Fruit fly (Drosophila melanogaster): Measurements from ENCODE around the gene lmd.

Gene lmd

DNA sequence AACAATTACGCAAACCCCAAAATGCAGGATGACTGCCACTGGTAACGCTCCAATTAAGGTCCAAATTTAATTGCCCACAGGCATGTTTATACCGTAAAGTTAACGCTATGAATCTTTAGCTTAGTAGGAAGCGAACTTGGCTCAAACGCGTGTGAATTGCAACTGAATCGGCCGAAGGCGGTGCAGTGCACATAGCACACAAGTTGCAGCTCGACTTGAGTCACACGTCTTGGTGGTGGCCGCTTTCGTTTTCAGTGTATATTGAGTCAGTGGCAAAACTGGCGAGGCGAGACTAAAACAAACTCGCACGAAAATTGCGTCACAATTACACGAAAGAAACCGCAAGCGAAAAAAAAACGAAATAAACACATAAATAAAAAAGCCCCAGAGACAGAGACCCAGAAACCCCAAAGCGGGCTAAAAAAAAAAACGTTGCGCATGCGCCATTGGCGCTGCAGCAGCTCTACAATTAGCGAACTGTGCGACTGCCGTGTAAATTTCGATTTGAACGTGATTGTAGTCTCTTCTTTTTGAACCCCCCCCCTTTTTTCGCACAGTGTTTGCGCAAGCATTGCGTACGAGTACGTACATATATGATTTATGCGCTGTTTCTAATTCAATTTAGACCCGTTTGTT, 16.9 kb downstream of the lmd start (continued):
- TF ChIP-seq topi (GFP tag; optimal IDR thresholded peaks at IDR 0.05) (no peak), vri (GFP tag; optimal IDR thresholded peaks at IDR 0.05) (no peak), lz (GFP tag; optimal IDR thresholded peaks at IDR 0.05) (no peak), CG8319 (GFP tag; optimal IDR thresholded peaks at IDR 0.05) (no peak), CG6276 (GFP tag; optimal IDR thresholded peaks at IDR 0.05) (peak; percentile 46), CG4318 (GFP tag; optimal IDR thresholded peaks at IDR 0.05) (no peak)

DNA sequence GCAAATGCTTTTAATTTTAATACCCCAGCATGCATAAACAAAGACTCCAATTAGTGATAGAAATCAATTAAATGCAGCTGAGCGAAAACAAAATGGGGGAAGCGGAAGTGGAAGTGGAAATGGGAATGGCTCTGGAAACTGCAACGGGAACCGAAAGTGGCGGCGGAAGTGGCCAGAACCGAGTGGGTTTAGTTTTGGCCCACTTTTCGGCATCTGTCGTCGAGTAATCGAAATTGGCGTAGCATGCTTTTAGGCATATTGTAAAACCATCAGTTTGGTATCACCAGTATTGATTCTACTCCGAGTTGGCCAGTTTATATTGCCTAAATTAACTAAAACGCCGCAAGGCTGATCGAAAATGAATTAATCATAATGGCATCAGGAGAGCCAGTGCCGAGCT, 22.4 kb downstream of the lmd start:
- TF ChIP-seq CG32006 (GFP tag; optimal IDR thresholded peaks at IDR 0.05), result peak; percentile 13
- TF ChIP-seq OdsH (GFP tag; optimal IDR thresholded peaks at IDR 0.05), result peak; percentile 22
- peak; percentile 14 for TF ChIP-seq CG34406 (GFP tag; optimal IDR thresholded peaks at IDR 0.05)
- no peak for TF ChIP-seq CG9139 (GFP tag; optimal IDR thresholded peaks at IDR 0.05)
- TF ChIP-seq CG6792 (GFP tag; optimal IDR thresholded peaks at IDR 0.05), result no peak
- TF ChIP-seq Sox15 (GFP tag; optimal IDR thresholded peaks at IDR 0.05), result no peak
- TF ChIP-seq CG6276 (GFP tag; optimal IDR thresholded peaks at IDR 0.05), result no peak
- TF ChIP-seq topi (GFP tag; optimal IDR thresholded peaks at IDR 0.05), result no peak
- peak; percentile 32 for TF ChIP-seq net (GFP tag; optimal IDR thresholded peaks at IDR 0.05)
- TF ChIP-seq Eip78C (GFP tag), result peak; percentile 57
- peak; percentile 7 for TF ChIP-seq CG10669 (GFP tag; optimal IDR thresholded peaks at IDR 0.05)
- peak; percentile 43; the same call in 2 of the 3 replicates for TF ChIP-seq CG6163 (GFP tag; IDR thresholded peaks at IDR 0.05)
- TF ChIP-seq CG4318 (GFP tag; optimal IDR thresholded peaks at IDR 0.05), result no peak
- TF ChIP-seq Hr39 (GFP tag; optimal IDR thresholded peaks at IDR 0.05), result no peak
- peak; percentile 0 for TF ChIP-seq pdm3 (GFP tag; optimal IDR thresholded peaks at IDR 0.05)

- TF ChIP-seq fkh (GFP tag; optimal IDR thresholded peaks at IDR 0.05) (peak; percentile 39), topi (GFP tag; optimal IDR thresholded peaks at IDR 0.05) (no peak)
Observed at dm6 chr3R:22998623-22999179, 27.8 kb downstream of the lmd start.

DNA sequence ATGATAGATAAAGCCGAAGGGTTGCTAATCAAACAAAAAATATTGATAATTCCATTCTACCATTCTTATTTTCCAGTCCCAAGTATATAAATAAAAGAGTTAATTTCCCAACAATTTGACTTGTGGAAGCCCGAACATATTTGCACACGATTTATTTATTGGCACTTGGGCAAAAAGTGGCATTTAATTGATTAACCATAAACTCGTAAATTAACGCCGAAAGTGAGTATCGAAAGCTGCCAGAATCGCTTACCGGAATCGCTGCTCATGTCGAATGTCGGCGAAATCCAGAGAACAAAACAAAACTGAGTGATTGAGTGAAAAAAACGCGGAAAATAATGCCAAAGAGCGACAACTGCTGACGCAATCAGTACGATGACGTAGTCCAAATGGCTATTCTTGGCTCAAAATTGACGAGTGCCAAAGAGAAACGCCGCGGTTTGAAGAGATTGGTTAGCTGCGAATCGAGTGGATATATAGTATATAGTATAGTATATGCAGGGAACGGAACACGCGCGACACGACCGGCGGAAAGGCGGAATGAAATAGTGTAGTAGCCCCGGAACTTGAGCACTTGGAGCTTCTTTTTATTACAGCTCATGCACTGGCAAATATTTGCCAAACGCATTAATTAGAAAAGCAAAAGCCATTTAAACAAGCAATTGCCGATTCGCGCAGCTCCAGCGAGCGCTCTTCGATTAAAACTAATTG, 28.4 kb downstream of the lmd start, which contains the start of gene Nha2:
Gene Nha2, minus strand, starts transcription at position 617 of the 711 bp plus-strand sequence.
- TF ChIP-seq CG10669 (GFP tag; optimal IDR thresholded peaks at IDR 0.05), result no peak
- no peak for TF ChIP-seq CG34406 (GFP tag; optimal IDR thresholded peaks at IDR 0.05)
- no peak for TF ChIP-seq CG8319 (GFP tag; optimal IDR thresholded peaks at IDR 0.05)
- no peak for TF ChIP-seq Sox14 (GFP tag; optimal IDR thresholded peaks at IDR 0.05)
- TF ChIP-seq svp (GFP tag), result peak; percentile 40
- peak; percentile 11 for TF ChIP-seq Eip78C (GFP tag)
- TF ChIP-seq Sox15 (GFP tag; optimal IDR thresholded peaks at IDR 0.05), result no peak
- no peak for TF ChIP-seq Eip93F (GFP tag; optimal IDR thresholded peaks at IDR 0.05)
- no peak for TF ChIP-seq achi (GFP tag; optimal IDR thresholded peaks at IDR 0.05)
- TF ChIP-seq salr (GFP tag; optimal IDR thresholded peaks at IDR 0.05), result no peak
- no peak for TF ChIP-seq dsx (GFP tag; optimal IDR thresholded peaks at IDR 0.05; ENCODE audit: poor library complexity, severe bottlenecking)
- TF ChIP-seq CG6854 (GFP tag; optimal IDR thresholded peaks at IDR 0.05), result no peak

DNA sequence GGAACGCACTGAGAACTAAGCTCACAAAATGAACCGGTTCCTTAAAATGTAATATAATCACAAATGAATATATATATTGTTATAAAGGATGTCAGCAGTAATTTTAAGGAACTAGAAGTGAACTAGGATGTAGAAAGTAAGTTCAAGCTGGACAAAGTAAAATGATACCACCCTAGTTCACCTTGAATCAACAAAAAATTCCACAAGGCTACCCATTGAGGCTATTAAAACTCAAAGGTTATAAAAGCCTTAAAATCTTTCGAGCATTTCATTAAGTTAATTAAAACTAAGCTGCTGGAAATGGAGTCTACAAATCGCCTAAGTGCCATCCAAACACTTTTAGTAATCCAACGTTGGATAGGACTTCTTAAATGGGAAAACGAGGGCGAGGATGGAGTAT, 37.5 kb downstream of the lmd start, which contains the start of gene Or94b:
Gene Or94b, plus strand, starts transcription at position 301 of the 400 bp plus-strand sequence.
- no peak for TF ChIP-seq dac (GFP tag; optimal IDR thresholded peaks at IDR 0.05)
- no peak for TF ChIP-seq Smox (GFP tag; optimal IDR thresholded peaks at IDR 0.05)
- no peak for TF ChIP-seq achi (GFP tag; optimal IDR thresholded peaks at IDR 0.05)
- no peak for TF ChIP-seq CG31627 (GFP tag; optimal IDR thresholded peaks at IDR 0.05)
- TF ChIP-seq Sox102F (GFP tag; optimal IDR thresholded peaks at IDR 0.05), result no peak
- TF ChIP-seq CG32006 (GFP tag; optimal IDR thresholded peaks at IDR 0.05), result no peak
- TF ChIP-seq CG10669 (GFP tag; optimal IDR thresholded peaks at IDR 0.05), result no peak
- TF ChIP-seq net (GFP tag; optimal IDR thresholded peaks at IDR 0.05), result no peak
- no peak for TF ChIP-seq CG11762 (GFP tag; optimal IDR thresholded peaks at IDR 0.05; ENCODE audit: insufficient read depth)
- no peak for TF ChIP-seq Hr39 (GFP tag; optimal IDR thresholded peaks at IDR 0.05)
- no peak for TF ChIP-seq lz (GFP tag; optimal IDR thresholded peaks at IDR 0.05)
- TF ChIP-seq CG1621 (tag; optimal IDR thresholded peaks at IDR 0.05), result no peak
- TF ChIP-seq topi (GFP tag; optimal IDR thresholded peaks at IDR 0.05), result no peak
- TF ChIP-seq Eip78C (GFP tag), result no peak
